Worm (Caenorhabditis elegans) whole organism, late embryonic: ENCODE data around the gene col-173.

Source experiments
- C38D4.7 ChIP-seq: fragments of 200-800 bp; sonication (Bioruptor generic); optimal IDR thresholded peaks from 2 replicates; lab custom pipeline; 2018; ENCODE audit warnings: mild to moderate bottlenecking, missing genetic modification characterization, moderate library complexity, missing compliant biosample characterization
- F13H6.1 ChIP-seq: sonication (generic microtip); optimal IDR thresholded peaks from 2 replicates; lab custom pipeline; 2016; ENCODE audit warnings: missing genetic modification characterization, missing compliant biosample characterization
- K02D7.2 ChIP-seq: sonication (generic microtip); optimal IDR thresholded peaks from 2 replicates; lab custom pipeline; 2017; ENCODE audit warnings: mild to moderate bottlenecking, missing genetic modification characterization, missing compliant biosample characterization
- K09A11.1 ChIP-seq: sonication (generic microtip); optimal IDR thresholded peaks from 2 replicates; lab custom pipeline; 2017; ENCODE audit warnings: antibody characterized with exemption, mild to moderate bottlenecking, missing genetic modification characterization, missing compliant biosample characterization; ENCODE audit not compliant: insufficient read depth
- Y22D7AL.16 ChIP-seq: sonication (generic microtip); optimal IDR thresholded peaks from 2 replicates; lab custom pipeline; 2016; ENCODE audit warnings: missing genetic modification characterization, missing compliant biosample characterization
- ahr-1 ChIP-seq: sonication (generic microtip); optimal IDR thresholded peaks from 2 replicates; lab custom pipeline; 2016; ENCODE audit warnings: missing genetic modification characterization, missing compliant biosample characterization
- ama-1 ChIP-seq: fragments of 150-350 bp; optimal IDR thresholded peaks from 2 replicates; lab custom pipeline; 2014
- ceh-2 ChIP-seq: sonication (generic microtip); optimal IDR thresholded peaks from 2 replicates; lab custom pipeline; 2016; ENCODE audit warnings: missing genotype, missing genetic modification characterization, missing compliant biosample characterization
- ceh-24 ChIP-seq: sonication (generic microtip); optimal IDR thresholded peaks from 2 replicates; lab custom pipeline; 2016; ENCODE audit warnings: mild to moderate bottlenecking, missing genetic modification characterization, missing compliant biosample characterization
- ceh-31 ChIP-seq: sonication (generic microtip); optimal IDR thresholded peaks from 2 replicates; lab custom pipeline; 2016; ENCODE audit warnings: missing genetic modification characterization, missing compliant biosample characterization
- ceh-34 ChIP-seq: sonication (generic microtip); optimal IDR thresholded peaks from 2 replicates; lab custom pipeline; 2016; ENCODE audit warnings: mild to moderate bottlenecking, missing genetic modification characterization, missing compliant biosample characterization
- ceh-45 ChIP-seq: fragments of 200-800 bp; sonication (Bioruptor generic); IDR thresholded peaks from 2 replicates; pipeline ENCODE4 v1.3.6; 2022; ENCODE audit warnings: missing genetic modification reagents, missing genetic modification characterization, missing compliant biosample characterization
- che-1 ChIP-seq: sonication (generic microtip); optimal IDR thresholded peaks from 2 replicates; lab custom pipeline; 2016; ENCODE audit warnings: mild to moderate bottlenecking, missing genetic modification characterization, missing compliant biosample characterization
- dmd-4 ChIP-seq: sonication (generic microtip); optimal IDR thresholded peaks from 2 replicates; lab custom pipeline; 2016; ENCODE audit warnings: borderline replicate concordance, missing genetic modification characterization, missing compliant biosample characterization
- dve-1 ChIP-seq: sonication (generic microtip); optimal IDR thresholded peaks from 2 replicates; lab custom pipeline; 2017; ENCODE audit warnings: antibody characterized with exemption, mild to moderate bottlenecking, missing genetic modification characterization, missing compliant biosample characterization
- ets-4 ChIP-seq: sonication (generic microtip); optimal IDR thresholded peaks from 2 replicates; lab custom pipeline; 2016; ENCODE audit warnings: missing genetic modification characterization, missing compliant biosample characterization
- eyg-1 ChIP-seq: sonication (generic microtip); optimal IDR thresholded peaks from 2 replicates; lab custom pipeline; 2016; ENCODE audit warnings: missing genotype, missing genetic modification characterization, missing compliant biosample characterization
- fax-1 ChIP-seq: sonication (generic microtip); optimal IDR thresholded peaks from 2 replicates; lab custom pipeline; 2016; ENCODE audit warnings: missing genotype, missing genetic modification characterization, missing compliant biosample characterization
- fkh-10 ChIP-seq: fragments of 150-350 bp; optimal IDR thresholded peaks from 2 replicates; lab custom pipeline; 2014; ENCODE audit warnings: missing biosample characterization, missing genetic modification reagents, missing genetic modification characterization
- hlh-15 ChIP-seq: sonication (generic microtip); optimal IDR thresholded peaks from 2 replicates; lab custom pipeline; 2016; ENCODE audit warnings: missing genetic modification characterization, missing compliant biosample characterization
- lim-6 ChIP-seq: sonication (generic microtip); optimal IDR thresholded peaks from 2 replicates; lab custom pipeline; 2016; ENCODE audit warnings: missing genetic modification characterization, missing compliant biosample characterization
- lin-11 ChIP-seq: fragments of 200-800 bp; sonication (Bioruptor generic); optimal IDR thresholded peaks from 2 replicates; lab custom pipeline; 2018; ENCODE audit warnings: mild to moderate bottlenecking, missing genetic modification characterization, missing compliant biosample characterization
- mec-3 ChIP-seq: sonication (generic microtip); optimal IDR thresholded peaks from 2 replicates; lab custom pipeline; 2016; ENCODE audit warnings: borderline replicate concordance, missing genetic modification characterization, missing compliant biosample characterization
- nfya-1 ChIP-seq: sonication (generic microtip); optimal IDR thresholded peaks from 2 replicates; lab custom pipeline; 2017; ENCODE audit warnings: missing genetic modification characterization, mild to moderate bottlenecking, missing compliant biosample characterization, antibody characterized with exemption, moderate library complexity
- nhr-11 ChIP-seq: fragments of 150-350 bp; optimal IDR thresholded peaks from 2 replicates; lab custom pipeline; 2014; ENCODE audit warnings: missing biosample characterization, missing genetic modification characterization
- nhr-232 ChIP-seq: sonication (generic microtip); optimal IDR thresholded peaks from 2 replicates; lab custom pipeline; 2016; ENCODE audit warnings: missing genetic modification characterization, missing compliant biosample characterization
- npax-4 ChIP-seq: sonication (generic microtip); optimal IDR thresholded peaks from 2 replicates; lab custom pipeline; 2016; ENCODE audit warnings: missing genetic modification characterization, missing compliant biosample characterization
- odd-2 ChIP-seq: sonication (generic microtip); optimal IDR thresholded peaks from 2 replicates; lab custom pipeline; 2017; ENCODE audit warnings: antibody characterized with exemption, mild to moderate bottlenecking, missing genetic modification characterization, missing compliant biosample characterization
- pag-3 ChIP-seq: sonication (generic microtip); optimal IDR thresholded peaks from 2 replicates; lab custom pipeline; 2016; ENCODE audit warnings: missing compliant biosample characterization, missing genetic modification characterization, borderline replicate concordance
- pha-2 ChIP-seq: sonication (generic microtip); optimal IDR thresholded peaks from 2 replicates; lab custom pipeline; 2017; ENCODE audit warnings: mild to moderate bottlenecking, missing genetic modification characterization, missing compliant biosample characterization
- pros-1 ChIP-seq: fragments of 150-350 bp; optimal IDR thresholded peaks from 2 replicates; lab custom pipeline; 2014; ENCODE audit warnings: missing biosample characterization, missing genetic modification reagents, missing genetic modification characterization
- ref-2 ChIP-seq: sonication (generic microtip); optimal IDR thresholded peaks from 2 replicates; lab custom pipeline; 2016; ENCODE audit warnings: missing genetic modification characterization, missing compliant biosample characterization
- rnt-1 ChIP-seq: sonication (generic microtip); optimal IDR thresholded peaks from 2 replicates; lab custom pipeline; 2016; ENCODE audit warnings: missing genetic modification characterization, missing compliant biosample characterization
- sox-2 ChIP-seq: fragments of 200-800 bp; sonication (Bioruptor generic); IDR thresholded peaks from 2 replicates; pipeline ENCODE4 v1.3.6; 2022; ENCODE audit warnings: missing genetic modification reagents, missing genetic modification characterization, missing compliant biosample characterization
- syd-9 ChIP-seq: sonication (generic microtip); optimal IDR thresholded peaks from 2 replicates; lab custom pipeline; 2016; ENCODE audit warnings: mild to moderate bottlenecking, missing genetic modification characterization, moderate library complexity, missing compliant biosample characterization
- tbx-7 ChIP-seq: sonication (generic microtip); optimal IDR thresholded peaks from 2 replicates; lab custom pipeline; 2016; ENCODE audit warnings: missing genotype, missing genetic modification characterization, missing compliant biosample characterization
- ttx-3 ChIP-seq: sonication (generic microtip); optimal IDR thresholded peaks from 2 replicates; lab custom pipeline; 2016; ENCODE audit warnings: missing genetic modification reagents, missing genetic modification characterization, missing compliant biosample characterization
- unc-3 ChIP-seq, 2 experiments: fragments of 200-800 bp in 1 of 2; sonication (Bioruptor generic) in 1 of 2; sonication (generic microtip) in 1 of 2; conservative IDR thresholded peaks in 1 of 2; optimal IDR thresholded peaks in 1 of 2; 2 replicates each; pipeline versions ENCODE4 v1.3.6 to Lab custom; 2016 to 2022; ENCODE audit warnings: missing compliant biosample characterization in 2 of 2, missing genetic modification characterization in 2 of 2, missing genetic modification reagents in 1 of 2
- unc-42 ChIP-seq: sonication (generic microtip); optimal IDR thresholded peaks from 2 replicates; lab custom pipeline; 2016; ENCODE audit warnings: missing genotype, missing genetic modification characterization, missing compliant biosample characterization
- zip-5 ChIP-seq: sonication (generic microtip); optimal IDR thresholded peaks from 2 replicates; lab custom pipeline; 2016; ENCODE audit warnings: missing genetic modification characterization, missing compliant biosample characterization

Gene col-173

DNA sequence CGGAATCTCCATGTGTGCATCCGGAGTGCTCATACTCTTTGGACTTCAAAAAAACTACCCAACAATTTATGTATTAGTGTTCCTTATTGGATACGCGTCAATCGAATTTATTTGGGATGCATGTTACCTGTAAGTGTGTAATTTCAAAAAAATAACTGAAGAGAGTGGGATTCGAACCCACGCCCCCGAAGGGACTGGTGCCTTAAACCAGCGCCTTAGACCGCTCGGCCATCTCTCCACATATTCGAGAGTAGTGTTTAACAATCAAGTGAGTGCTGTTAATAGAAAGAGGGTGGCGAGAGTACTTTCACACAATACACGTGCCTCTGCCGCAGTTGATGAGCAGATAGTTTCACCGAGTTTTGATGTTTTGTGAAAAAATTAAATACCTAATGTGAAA lies 25.6 kb upstream of the col-173 start (continued):
- TF ChIP-seq che-1 (tag; lab: Kevin White, UChicago) (peak; percentile 68), odd-2 (no peak), fax-1 (peak; percentile 57), nhr-11 (tag; lab: Kevin White, UChicago) (no peak), ama-1 (lab: Kevin White, UChicago) (no peak), ceh-2 (tag; lab: Kevin White, UChicago) (peak; percentile 39), ceh-34 (peak; percentile 36), dmd-4 (tag; lab: Kevin White, UChicago) (no peak), syd-9 (peak; percentile 73), sox-2 (GFP tag; lab: Robert Waterston, UW) (peak; percentile 35; the same call in 1 of the 2 replicates), lim-6 (tag; lab: Kevin White, UChicago) (no peak), ets-4 (tag; lab: Kevin White, UChicago) (peak; percentile 17), K09A11.1 (tag; lab: Kevin White, UChicago) (no peak), C38D4.7 (GFP tag; lab: Kevin White, UChicago) (peak; percentile 58), tbx-7 (tag; lab: Kevin White, UChicago) (peak; percentile 40), npax-4 (peak; percentile 38), Y22D7AL.16 (tag; lab: Kevin White, UChicago) (peak; percentile 48), ceh-24 (tag; lab: Kevin White, UChicago) (peak; percentile 27), K02D7.2 (tag; lab: Kevin White, UChicago) (peak; percentile 3), pag-3 (peak; percentile 25), eyg-1 (no peak), fkh-10 (GFP tag; lab: Kevin White, UChicago) (no peak), unc-3 (GFP tag; conservative IDR thresholded peaks at IDR 0.05; lab: Robert Waterston, UW) (peak; percentile 73), unc-3 (tag; optimal IDR thresholded peaks at IDR 0.05; lab: Kevin White, UChicago) (peak; percentile 60), zip-5 (tag; lab: Kevin White, UChicago) (no peak), nhr-232 (peak; percentile 50), pros-1 (no peak), ceh-31 (tag; lab: Kevin White, UChicago) (peak; percentile 38), dve-1 (tag; lab: Kevin White, UChicago) (peak; percentile 31), pha-2 (tag; lab: Kevin White, UChicago) (peak; percentile 55), rnt-1 (peak; percentile 47), hlh-15 (peak; percentile 33)

DNA sequence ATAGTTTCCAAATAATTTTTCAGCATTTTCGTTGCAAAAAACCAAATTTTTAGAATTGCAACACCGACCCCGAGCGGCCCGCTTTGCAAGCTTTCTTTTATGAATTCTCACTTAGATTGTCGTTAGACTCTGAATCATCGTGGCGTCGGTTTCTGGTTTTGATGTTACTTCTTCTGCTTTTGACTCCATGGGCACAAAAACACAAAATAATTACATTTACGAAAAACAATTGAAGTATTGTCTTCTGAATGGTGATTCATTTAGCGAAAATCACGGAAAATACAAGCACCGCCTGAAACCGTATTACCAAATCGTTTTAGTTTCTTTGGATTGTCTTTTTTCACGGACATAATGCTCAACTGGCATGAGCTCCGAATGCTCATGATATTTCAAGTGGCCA lies 23.7 kb upstream of the col-173 start, which contains the start of gene pes-23:
Gene pes-23, plus strand, starts transcription at position 301 of the 400 bp plus-strand sequence.
- TF ChIP-seq sox-2 (GFP tag; lab: Robert Waterston, UW), result no peak
- no peak for TF ChIP-seq unc-42 (tag; lab: Kevin White, UChicago)
- TF ChIP-seq unc-3 (GFP tag; conservative IDR thresholded peaks at IDR 0.05; lab: Robert Waterston, UW), result no peak
- no peak for TF ChIP-seq unc-3 (tag; optimal IDR thresholded peaks at IDR 0.05; lab: Kevin White, UChicago)
- no peak for TF ChIP-seq nfya-1
- TF ChIP-seq F13H6.1 (tag; lab: Kevin White, UChicago), result no peak
- TF ChIP-seq nhr-11 (tag; lab: Kevin White, UChicago), result no peak
- no peak for TF ChIP-seq ahr-1 (tag; lab: Kevin White, UChicago)
- TF ChIP-seq ceh-45 (GFP tag; lab: Robert Waterston, UW), result no peak
- no peak for TF ChIP-seq ama-1 (lab: Kevin White, UChicago)
- TF ChIP-seq mec-3, result no peak
- TF ChIP-seq dve-1 (tag; lab: Kevin White, UChicago), result no peak
- TF ChIP-seq che-1 (tag; lab: Kevin White, UChicago), result no peak
- TF ChIP-seq C38D4.7 (GFP tag; lab: Kevin White, UChicago), result no peak
- no peak for TF ChIP-seq ref-2 (tag; lab: Kevin White, UChicago)
- TF ChIP-seq syd-9, result no peak
- TF ChIP-seq ttx-3 (tag; lab: Kevin White, UChicago), result no peak
- no peak for TF ChIP-seq pag-3
- TF ChIP-seq lin-11, result no peak
- TF ChIP-seq, all 69 proteins: peak for 0
